Fruit fly (Drosophila melanogaster): Measurements from ENCODE around the gene CG2694.

CG2694 gene

dm6 chrX:2743020-2743419 lies 29.1 kb downstream of the CG2694 start (continued):
- TF ChIP-seq Ravus (GFP tag; IDR thresholded peaks at IDR 0.05): peak; percentile 81
- no peak for TF ChIP-seq D19A (tag; optimal IDR thresholded peaks at IDR 0.05)
- TF ChIP-seq CG17359 (tag; optimal IDR thresholded peaks at IDR 0.05): peak; percentile 77
- peak; percentile 83 for TF ChIP-seq caup (GFP tag; optimal IDR thresholded peaks at IDR 0.05; ENCODE audit: severe bottlenecking)
- TF ChIP-seq Hr3 (GFP tag; optimal IDR thresholded peaks at IDR 0.05): peak; percentile 72
- TF ChIP-seq CG7839 (tag; optimal IDR thresholded peaks at IDR 0.05): peak; percentile 88
- peak; percentile 88 for TF ChIP-seq mam (GFP tag; optimal IDR thresholded peaks at IDR 0.05)
- TF ChIP-seq Stat92E (GFP tag; optimal IDR thresholded peaks at IDR 0.05): no peak
- peak; percentile 87 for TF ChIP-seq CG2889 (GFP tag; IDR thresholded peaks at IDR 0.05)
- peak; percentile 87 for TF ChIP-seq tgo (GFP tag; IDR thresholded peaks at IDR 0.05)
- TF ChIP-seq pb (GFP tag; optimal IDR thresholded peaks at IDR 0.05): peak; percentile 53
- no peak for TF ChIP-seq Spps (tag; optimal IDR thresholded peaks at IDR 0.05)
- TF ChIP-seq Med (GFP tag): peak; percentile 97
- peak; percentile 15 for TF ChIP-seq MTF-1 (GFP tag; optimal IDR thresholded peaks at IDR 0.05; ENCODE audit: borderline replicate concordance)
- TF ChIP-seq CG17912 (GFP tag; optimal IDR thresholded peaks at IDR 0.05): no peak
- no peak for TF ChIP-seq ato (GFP tag; IDR thresholded peaks at IDR 0.05; ENCODE audit: partially characterized antibody)
- TF ChIP-seq CG4730 (GFP tag; IDR thresholded peaks at IDR 0.05): peak; percentile 83
- TF ChIP-seq tx (GFP tag; optimal IDR thresholded peaks at IDR 0.05): peak; percentile 82
- 0 out of 3 replicates have a peak, but pooled peaks have one; percentile 48 for TF ChIP-seq CG14860 (GFP tag; IDR thresholded peaks at IDR 0.05; ENCODE audit: partially characterized antibody)
- TF ChIP-seq toy (GFP tag; IDR thresholded peaks at IDR 0.05): peak; percentile 69; the same call in 1 of the 2 replicates
- no peak for TF ChIP-seq Tbp (GFP tag; optimal IDR thresholded peaks at IDR 0.05)
- TF ChIP-seq CG2199 (GFP tag; IDR thresholded peaks at IDR 0.05): no peak
- peak; percentile 77; the same call in 2 of the 3 replicates for TF ChIP-seq CG11093 (GFP tag; IDR thresholded peaks at IDR 0.05)
- no peak for TF ChIP-seq CG4360 (GFP tag; IDR thresholded peaks at IDR 0.05)
- TF ChIP-seq Deaf1 (tag; optimal IDR thresholded peaks at IDR 0.05): no peak
- no peak for TF ChIP-seq CG8359 (GFP tag; optimal IDR thresholded peaks at IDR 0.05; ENCODE audit: borderline replicate concordance)
- peak; percentile 75 for TF ChIP-seq CG7357 (GFP tag; IDR thresholded peaks at IDR 0.05)
- peak; percentile 72 for TF ChIP-seq CG30403 (GFP tag; optimal IDR thresholded peaks at IDR 0.05)
- peak; percentile 86 for TF ChIP-seq Fer1 (GFP tag; optimal IDR thresholded peaks at IDR 0.05)
- peak; percentile 84 for TF ChIP-seq gem (tag; optimal IDR thresholded peaks at IDR 0.05)
- TF ChIP-seq zfh2 (GFP tag; optimal IDR thresholded peaks at IDR 0.05): peak; percentile 89
- TF ChIP-seq CG15479 (GFP tag; optimal IDR thresholded peaks at IDR 0.05): no peak
- TF ChIP-seq Doc3 (GFP tag; IDR thresholded peaks at IDR 0.05; ENCODE audit: partially characterized antibody): no peak
- no peak for TF ChIP-seq CG3407 (GFP tag; optimal IDR thresholded peaks at IDR 0.05)
- peak; percentile 62 for TF ChIP-seq repo (GFP tag; optimal IDR thresholded peaks at IDR 0.05)
- TF ChIP-seq CG4707 (GFP tag; optimal IDR thresholded peaks at IDR 0.05): no peak
- TF ChIP-seq CG11696 (GFP tag; IDR thresholded peaks at IDR 0.05): peak; percentile 76
- TF ChIP-seq Asciz (GFP tag; optimal IDR thresholded peaks at IDR 0.05): peak; percentile 47
- peak; percentile 71 for TF ChIP-seq Bdp1 (GFP tag; optimal IDR thresholded peaks at IDR 0.05)
- no peak for TF ChIP-seq bigmax (GFP tag; optimal IDR thresholded peaks at IDR 0.05)
- TF ChIP-seq chif (GFP tag; optimal IDR thresholded peaks at IDR 0.05): peak; percentile 56 to 80
- peak; percentile 65 for TF ChIP-seq sd (tag; optimal IDR thresholded peaks at IDR 0.05)
- TF ChIP-seq CG13894 (tag; optimal IDR thresholded peaks at IDR 0.05): peak; percentile 74
- no peak for TF ChIP-seq CG34376 (GFP tag; optimal IDR thresholded peaks at IDR 0.05)
- TF ChIP-seq CG15011 (GFP tag; optimal IDR thresholded peaks at IDR 0.05): peak; percentile 73
- peak; percentile 75 for TF ChIP-seq CG32772 (GFP tag; IDR thresholded peaks at IDR 0.05)
- TF ChIP-seq CG4282 (GFP tag; optimal IDR thresholded peaks at IDR 0.05): peak; percentile 75
- TF ChIP-seq CG12391 (tag; optimal IDR thresholded peaks at IDR 0.05): peak; percentile 64
- peak; percentile 91 for TF ChIP-seq Hmr (GFP tag; optimal IDR thresholded peaks at IDR 0.05)
- no peak for TF ChIP-seq trem (tag; optimal IDR thresholded peaks at IDR 0.05)
